Worm (Caenorhabditis elegans) whole organism, L3 larva: Measurements from ENCODE around the gene lin-5.

Experiments
- fos-1 ChIP-seq: fragments of 150-350 bp; optimal IDR thresholded peaks from 2 replicates; lab custom pipeline; 2014; ENCODE audit warnings: missing biosample characterization, missing genetic modification characterization
- pqm-1 ChIP-seq: fragments of 150-350 bp; optimal IDR thresholded peaks from 2 replicates; lab custom pipeline; 2017; ENCODE audit warnings: missing biosample characterization, missing genetic modification characterization, inconsistent platforms

DNA sequence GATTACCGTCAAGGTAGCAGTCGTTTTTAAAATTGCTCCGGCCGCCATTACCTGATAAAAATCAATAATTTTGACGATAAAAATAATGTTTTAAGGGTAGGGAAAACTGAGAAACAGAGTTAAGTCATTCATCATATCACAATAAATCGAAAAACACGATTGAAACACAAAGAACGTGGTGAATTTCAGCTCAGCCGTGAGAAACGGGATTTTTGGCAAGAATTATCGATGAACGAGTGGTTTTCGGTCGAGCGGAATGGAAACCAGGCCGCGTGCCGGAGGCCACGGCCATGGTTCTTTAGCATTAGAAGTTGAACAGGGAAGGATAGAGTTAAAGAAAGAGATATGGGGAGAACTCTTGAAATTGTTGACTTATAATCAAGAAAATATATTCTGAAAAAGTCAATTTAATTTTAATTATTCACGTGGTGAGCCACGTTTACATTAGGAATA is 18.9 kb downstream of the lin-5 start, which contains the start of the genes vha-4 and T01H3.5:
- TF ChIP-seq pqm-1 (no peak), fos-1 (no peak)
